Worm (Caenorhabditis elegans) whole organism, L2 larva: ENCODE data around the gene tag-342.
A peak's percentile ranks its signal among the peaks of the same experiment; 100 is the strongest.

Experiments
- C34F6.9 ChIP-seq: fragments of 150-350 bp; optimal IDR thresholded peaks from 2 replicates; lab custom pipeline; 2014; ENCODE audit warnings: missing biosample characterization, missing genetic modification characterization
- F13H6.1 ChIP-seq: sonication (generic microtip); optimal IDR thresholded peaks from 2 replicates; lab custom pipeline; 2016; ENCODE audit warnings: missing genetic modification characterization, missing compliant biosample characterization
- R02D3.7 ChIP-seq: fragments of 150-350 bp; optimal IDR thresholded peaks from 2 replicates; lab custom pipeline; 2014; ENCODE audit warnings: missing biosample characterization, missing genetic modification characterization
- Y55F3AM.14 ChIP-seq: fragments of 200-800 bp; sonication (Bioruptor generic); optimal IDR thresholded peaks from 2 replicates; lab custom pipeline; 2018; ENCODE audit warnings: mild to moderate bottlenecking, missing genetic modification characterization, missing compliant biosample characterization
- ZK546.5 ChIP-seq: sonication (generic microtip); optimal IDR thresholded peaks from 2 replicates; lab custom pipeline; 2017; ENCODE audit warnings: missing biosample characterization, missing genetic modification characterization
- alr-1 ChIP-seq: fragments of 150-350 bp; optimal IDR thresholded peaks from 2 replicates; lab custom pipeline; 2014; ENCODE audit warnings: missing biosample characterization, missing genetic modification characterization
- aly-2 ChIP-seq: fragments of 150-350 bp; optimal IDR thresholded peaks from 2 replicates; lab custom pipeline; 2014; ENCODE audit warnings: missing biosample characterization, missing genetic modification characterization
- ama-1 ChIP-seq: fragments of 150-350 bp; optimal IDR thresholded peaks from 2 replicates; lab custom pipeline; 2018; ENCODE audit warnings: inconsistent platforms
- blmp-1 ChIP-seq: sonication (generic microtip); optimal IDR thresholded peaks from 2 replicates; lab custom pipeline; 2017; ENCODE audit warnings: missing genetic modification characterization, mild to moderate bottlenecking, missing compliant biosample characterization, antibody characterized with exemption, moderate library complexity; ENCODE audit not compliant: insufficient read depth
- ceh-16 ChIP-seq: fragments of 150-350 bp; optimal IDR thresholded peaks from 2 replicates; lab custom pipeline; 2014; ENCODE audit warnings: missing biosample characterization, missing genetic modification characterization
- ceh-82 ChIP-seq: fragments of 150-350 bp; optimal IDR thresholded peaks from 2 replicates; lab custom pipeline; 2014; ENCODE audit warnings: missing biosample characterization, missing genetic modification characterization
- crh-2 ChIP-seq: sonication (generic microtip); optimal IDR thresholded peaks from 2 replicates; lab custom pipeline; 2017; ENCODE audit warnings: missing biosample characterization, missing genetic modification characterization
- dmd-4 ChIP-seq: sonication (generic microtip); optimal IDR thresholded peaks from 2 replicates; lab custom pipeline; 2017; ENCODE audit warnings: missing biosample characterization, missing genetic modification characterization
- egl-27 ChIP-seq: sonication (generic microtip); optimal IDR thresholded peaks from 3 replicates; lab custom pipeline; 2017; ENCODE audit warnings: missing biosample characterization, missing genetic modification reagents, missing genetic modification characterization
- elt-1 ChIP-seq: fragments of 150-350 bp; optimal IDR thresholded peaks from 2 replicates; lab custom pipeline; 2014; ENCODE audit warnings: missing biosample characterization, missing genetic modification characterization
- elt-3 ChIP-seq: sonication (generic microtip); optimal IDR thresholded peaks from 2 replicates; lab custom pipeline; 2017; ENCODE audit warnings: missing biosample characterization, missing genetic modification characterization
- fos-1 ChIP-seq: fragments of 150-350 bp; optimal IDR thresholded peaks from 2 replicates; lab custom pipeline; 2014; ENCODE audit warnings: missing biosample characterization, missing genetic modification characterization
- gmeb-1 ChIP-seq: fragments of 150-350 bp; optimal IDR thresholded peaks from 2 replicates; lab custom pipeline; 2014; ENCODE audit warnings: missing biosample characterization, missing genetic modification characterization
- lin-11 ChIP-seq: fragments of 150-350 bp; sonication (generic microtip); optimal IDR thresholded peaks from 2 replicates; lab custom pipeline; 2014; ENCODE audit warnings: missing biosample characterization, missing genetic modification characterization, inconsistent platforms, mixed read lengths
- lin-13 ChIP-seq: fragments of 150-350 bp; optimal IDR thresholded peaks from 2 replicates; lab custom pipeline; 2014; ENCODE audit warnings: missing biosample characterization, missing genetic modification reagents, missing genetic modification characterization
- lin-39 ChIP-seq: fragments of 150-350 bp; optimal IDR thresholded peaks from 2 replicates; lab custom pipeline; 2014; ENCODE audit warnings: missing biosample characterization, missing genetic modification reagents, missing genetic modification characterization
- lsy-2 ChIP-seq, 2 experiments: fragments of 150-350 bp in 1 of 2; sonication (generic microtip) in 1 of 2; optimal IDR thresholded peaks; 2 replicates each; lab custom pipeline; 2014 to 2017; ENCODE audit warnings: missing biosample characterization in 2 of 2, missing genetic modification characterization in 2 of 2
- mab-5 ChIP-seq: fragments of 150-350 bp; optimal IDR thresholded peaks from 2 replicates; lab custom pipeline; 2014; ENCODE audit warnings: missing biosample characterization, missing genetic modification characterization
- mbf-1 ChIP-seq: sonication (generic microtip); optimal IDR thresholded peaks from 2 replicates; lab custom pipeline; 2017; ENCODE audit warnings: missing biosample characterization, missing genetic modification characterization
- mdl-1 ChIP-seq, 2 experiments: fragments of 150-350 bp in 1 of 2; sonication (generic microtip) in 1 of 2; optimal IDR thresholded peaks; 2 replicates each; lab custom pipeline; 2017; ENCODE audit warnings: missing biosample characterization in 2 of 2, missing genetic modification characterization in 2 of 2
- nhr-10 ChIP-seq: sonication (generic microtip); optimal IDR thresholded peaks from 2 replicates; lab custom pipeline; 2017; ENCODE audit warnings: missing biosample characterization, missing genetic modification characterization
- nhr-11 ChIP-seq: fragments of 150-350 bp; optimal IDR thresholded peaks from 2 replicates; lab custom pipeline; 2014; ENCODE audit warnings: missing biosample characterization, missing genetic modification characterization
- nhr-12 ChIP-seq: fragments of 150-350 bp; optimal IDR thresholded peaks from 2 replicates; lab custom pipeline; 2014; ENCODE audit warnings: missing biosample characterization, missing genetic modification characterization
- nhr-129 ChIP-seq: fragments of 150-350 bp; optimal IDR thresholded peaks from 2 replicates; lab custom pipeline; 2014; ENCODE audit warnings: missing biosample characterization, missing genetic modification characterization
- nhr-21 ChIP-seq: fragments of 150-350 bp; optimal IDR thresholded peaks from 2 replicates; lab custom pipeline; 2014; ENCODE audit warnings: missing biosample characterization, missing genetic modification characterization
- nhr-23 ChIP-seq: fragments of 150-350 bp; optimal IDR thresholded peaks from 2 replicates; lab custom pipeline; 2014; ENCODE audit warnings: missing biosample characterization, missing genetic modification reagents, missing genetic modification characterization
- nhr-237 ChIP-seq: fragments of 150-350 bp; optimal IDR thresholded peaks from 2 replicates; lab custom pipeline; 2014; ENCODE audit warnings: missing biosample characterization, missing genetic modification characterization
- nhr-25 ChIP-seq: fragments of 150-350 bp; sonication (generic microtip); optimal IDR thresholded peaks from 3 replicates; lab custom pipeline; 2014; ENCODE audit warnings: missing biosample characterization, missing genetic modification characterization
- nhr-6 ChIP-seq: fragments of 150-350 bp; optimal IDR thresholded peaks from 2 replicates; lab custom pipeline; 2014; ENCODE audit warnings: missing biosample characterization, missing genetic modification characterization
- nhr-77 ChIP-seq: fragments of 150-350 bp; optimal IDR thresholded peaks from 2 replicates; lab custom pipeline; 2014; ENCODE audit warnings: missing biosample characterization, missing genetic modification characterization
- peb-1 ChIP-seq: fragments of 150-350 bp; optimal IDR thresholded peaks from 2 replicates; lab custom pipeline; 2014; ENCODE audit warnings: missing biosample characterization, missing genetic modification characterization
- sem-4 ChIP-seq: fragments of 150-350 bp; optimal IDR thresholded peaks from 2 replicates; lab custom pipeline; 2014; ENCODE audit warnings: missing biosample characterization, missing genetic modification reagents, missing genetic modification characterization
- skn-1 ChIP-seq: sonication (generic microtip); optimal IDR thresholded peaks from 2 replicates; lab custom pipeline; 2017; ENCODE audit warnings: missing biosample characterization, missing genetic modification characterization
- sma-3 ChIP-seq: sonication (generic microtip); optimal IDR thresholded peaks from 2 replicates; lab custom pipeline; 2016; ENCODE audit warnings: missing genetic modification reagents, missing genetic modification characterization, missing compliant biosample characterization
- sma-9 ChIP-seq, 2 experiments: fragments of 150-350 bp in 1 of 2; sonication (generic microtip) in 1 of 2; optimal IDR thresholded peaks; 2 replicates each; lab custom pipeline; 2014 to 2016; ENCODE audit warnings: missing genetic modification characterization in 2 of 2, mild to moderate bottlenecking in 1 of 2, missing biosample characterization in 1 of 2, missing compliant biosample characterization in 1 of 2, missing genetic modification reagents in 1 of 2, moderate library complexity in 1 of 2
- snpc-4 ChIP-seq: fragments of 150-350 bp; optimal IDR thresholded peaks from 2 replicates; lab custom pipeline; 2014; ENCODE audit warnings: missing biosample characterization, missing genetic modification characterization
- unc-39 ChIP-seq: fragments of 150-350 bp; optimal IDR thresholded peaks from 2 replicates; lab custom pipeline; 2014; ENCODE audit warnings: missing biosample characterization, missing genetic modification characterization
- unc-55 ChIP-seq: fragments of 150-350 bp; sonication (generic microtip); optimal IDR thresholded peaks from 3 replicates; lab custom pipeline; 2014; ENCODE audit warnings: missing biosample characterization, missing genetic modification reagents, missing genetic modification characterization
- unc-62 ChIP-seq: fragments of 150-350 bp; optimal IDR thresholded peaks from 2 replicates; lab custom pipeline; 2014; ENCODE audit warnings: missing biosample characterization, missing genetic modification reagents, missing genetic modification characterization
- zag-1 ChIP-seq: fragments of 150-350 bp; optimal IDR thresholded peaks from 2 replicates; lab custom pipeline; 2014; ENCODE audit warnings: missing biosample characterization, missing genetic modification characterization
- ztf-1 ChIP-seq: fragments of 200-800 bp; sonication (Bioruptor generic); conservative IDR thresholded peaks from 2 replicates; pipeline ENCODE4 v1.3.6; 2022; ENCODE audit warnings: missing genetic modification characterization, missing compliant biosample characterization
- ztf-11 ChIP-seq: sonication (generic microtip); optimal IDR thresholded peaks from 2 replicates; lab custom pipeline; 2017; ENCODE audit warnings: missing biosample characterization, missing genetic modification characterization
- ztf-4 ChIP-seq: fragments of 150-350 bp; optimal IDR thresholded peaks from 2 replicates; lab custom pipeline; 2014; ENCODE audit warnings: missing biosample characterization, missing genetic modification characterization

Gene tag-342

ce11 chrIII:9441133-9441532 lies 26.8 kb upstream of the tag-342 start, which contains the start of gene emb-30:
Gene emb-30, minus strand, starts transcription at chrIII:9441460.
- TF ChIP-seq nhr-25 (tag; lab: Kevin White, UChicago) (no peak), nhr-6 (tag; lab: Kevin White, UChicago) (peak; percentile 19), Y55F3AM.14 (GFP tag; lab: Kevin White, UChicago) (no peak), ama-1 (lab: Kevin White, UChicago) (peak; percentile 31), sem-4 (tag; lab: Kevin White, UChicago) (peak; percentile 7), ztf-1 (GFP tag; lab: Robert Waterston, UW) (no peak), unc-62 (GFP tag; lab: Kevin White, UChicago) (no peak)

ce11 chrIII:9442846-9443245 lies 25.1 kb upstream of the tag-342 start:
- TF ChIP-seq lsy-2 (tag; optimal IDR thresholded peaks at IDR 0.05; lab: Kevin White, UChicago) = no peak

ce11 chrIII:9443417-9444027 lies 24.4 kb upstream of the tag-342 start, which contains the start of gene pir-2:
Gene pir-2, minus strand, starts transcription at chrIII:9443634.
- TF ChIP-seq ZK546.5 (tag; lab: Kevin White, UChicago) (peak; percentile 58), dmd-4 (tag; lab: Kevin White, UChicago) (no peak), ztf-11 (tag; lab: Kevin White, UChicago) (no peak), nhr-21 (tag; lab: Kevin White, UChicago) (peak; percentile 74), elt-1 (tag; lab: Kevin White, UChicago) (no peak), nhr-10 (no peak), unc-62 (GFP tag; lab: Kevin White, UChicago) (no peak), lsy-2 (tag; optimal IDR thresholded peaks at IDR 0.05; lab: Kevin White, UChicago) (peak; percentile 70 to 93), zag-1 (tag; lab: Kevin White, UChicago) (peak; percentile 74), crh-2 (tag; lab: Kevin White, UChicago) (peak; percentile 93), R02D3.7 (tag; lab: Kevin White, UChicago) (no peak), nhr-129 (tag; lab: Kevin White, UChicago) (peak; percentile 92), nhr-77 (tag; lab: Kevin White, UChicago) (no peak), ceh-16 (peak; percentile 39), peb-1 (tag; lab: Kevin White, UChicago) (no peak), nhr-25 (tag; lab: Kevin White, UChicago) (peak; percentile 68), mdl-1 (tag; optimal IDR thresholded peaks at IDR 0.05; lab: Kevin White, UChicago) (peak; percentile 28 to 46), ztf-1 (GFP tag; lab: Robert Waterston, UW) (no peak), sma-9 (GFP tag; optimal IDR thresholded peaks at IDR 0.05; lab: Kevin White, UChicago) (peak; percentile 81), sma-9 (tag; optimal IDR thresholded peaks at IDR 0.05; lab: Kevin White, UChicago) (no peak), nhr-23 (tag; lab: Kevin White, UChicago) (no peak), nhr-12 (tag; lab: Kevin White, UChicago) (no peak), nhr-6 (tag; lab: Kevin White, UChicago) (peak; percentile 41), C34F6.9 (tag; lab: Kevin White, UChicago) (peak; percentile 74), aly-2 (no peak), unc-55 (GFP tag; lab: Kevin White, UChicago) (peak; percentile 97), lin-39 (no peak), mbf-1 (tag; lab: Kevin White, UChicago) (no peak), alr-1 (tag; lab: Kevin White, UChicago) (no peak), mab-5 (tag; lab: Kevin White, UChicago) (peak; percentile 77), nhr-11 (no peak), gmeb-1 (tag; lab: Kevin White, UChicago) (peak; percentile 92), unc-39 (tag; lab: Kevin White, UChicago) (no peak), lin-13 (GFP tag; lab: Kevin White, UChicago) (peak; percentile 90), sem-4 (tag; lab: Kevin White, UChicago) (peak; percentile 42), sma-3 (GFP tag; lab: Kevin White, UChicago) (peak; percentile 78), ama-1 (lab: Kevin White, UChicago) (peak; percentile 65), blmp-1 (tag; lab: Kevin White, UChicago) (peak; percentile 27), ztf-4 (tag; lab: Kevin White, UChicago) (peak; percentile 63), egl-27 (tag; lab: Kevin White, UChicago) (no peak), lin-11 (tag; lab: Kevin White, UChicago) (peak; percentile 90), elt-3 (tag; lab: Kevin White, UChicago) (no peak), snpc-4 (tag; lab: Kevin White, UChicago) (peak; percentile 79), fos-1 (tag; lab: Kevin White, UChicago) (peak; percentile 57), skn-1 (tag; lab: Kevin White, UChicago) (no peak), F13H6.1 (tag; lab: Kevin White, UChicago) (peak; percentile 83), ceh-82 (tag; lab: Kevin White, UChicago) (no peak), Y55F3AM.14 (GFP tag; lab: Kevin White, UChicago) (peak; percentile 7), nhr-237 (no peak)
